Worm (Caenorhabditis elegans) whole organism, L2 larva: Measurements from ENCODE around the gene clec-27.

ENCODE experiments used
- fos-1 ChIP-seq: fragments of 150-350 bp; optimal IDR thresholded peaks from 2 replicates; lab custom pipeline; 2014; ENCODE audit warnings: missing biosample characterization, missing genetic modification characterization
- snpc-4 ChIP-seq: fragments of 150-350 bp; optimal IDR thresholded peaks from 2 replicates; lab custom pipeline; 2014; ENCODE audit warnings: missing biosample characterization, missing genetic modification characterization
- unc-39 ChIP-seq: fragments of 150-350 bp; optimal IDR thresholded peaks from 2 replicates; lab custom pipeline; 2014; ENCODE audit warnings: missing biosample characterization, missing genetic modification characterization
- zag-1 ChIP-seq: fragments of 150-350 bp; optimal IDR thresholded peaks from 2 replicates; lab custom pipeline; 2014; ENCODE audit warnings: missing biosample characterization, missing genetic modification characterization

DNA sequence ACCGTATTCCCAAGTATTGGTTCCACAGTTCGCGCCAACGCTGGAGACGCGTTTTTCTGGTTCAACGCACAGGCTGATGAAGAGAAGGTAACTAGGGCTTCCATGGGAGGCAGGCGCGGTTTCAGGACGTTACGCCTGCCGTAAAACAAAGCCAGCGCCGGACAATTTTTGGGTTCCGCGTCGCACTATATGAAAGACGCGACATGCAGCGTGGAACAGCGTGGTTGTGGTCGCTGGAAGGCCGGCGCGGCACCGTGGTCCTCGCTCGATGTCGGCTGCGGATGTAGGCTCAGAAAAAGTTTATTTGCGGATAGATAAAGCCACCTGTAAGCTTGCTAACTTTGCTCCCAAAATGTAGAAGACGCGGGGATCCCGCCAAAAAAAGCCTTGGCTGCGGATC lies 16.0 kb upstream of the clec-27 start:
- TF ChIP-seq zag-1 (tag; lab: Kevin White, UChicago) (no peak), snpc-4 (tag; lab: Kevin White, UChicago) (no peak), fos-1 (tag; lab: Kevin White, UChicago) (no peak), unc-39 (no peak)
